Fruit fly (Drosophila melanogaster): ENCODE measurements around the gene CG13771.

The CG13771 gene

DNA sequence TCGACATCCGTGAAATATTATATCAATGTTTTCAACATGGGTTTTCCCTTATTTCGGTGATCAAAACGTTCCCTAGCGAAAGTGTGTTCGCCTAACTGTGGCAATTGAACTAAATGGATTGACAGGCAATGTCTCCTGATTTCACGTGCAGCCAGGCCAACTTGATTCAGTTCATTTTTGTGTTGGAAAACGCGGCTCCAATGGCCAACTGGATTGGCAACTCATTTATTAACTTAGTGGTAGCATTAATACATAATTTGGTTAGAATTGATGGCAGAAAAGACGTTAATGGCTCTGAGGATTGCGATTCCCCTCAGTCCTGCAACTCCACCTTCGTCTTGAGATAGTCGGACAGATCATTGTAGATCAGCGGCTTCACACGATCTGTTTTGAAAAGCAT is 23.2 kb upstream of the CG13771 start, which contains the start of gene CG11327:
TSS of gene CG11327 (minus strand) at position 101 of the 400 bp plus-strand sequence.
- TF ChIP-seq CG8301 (tag; optimal IDR thresholded peaks at IDR 0.05) (no peak), CG17806 (tag; optimal IDR thresholded peaks at IDR 0.05) (no peak), Snoo (tag; optimal IDR thresholded peaks at IDR 0.05) (no peak), rn (GFP tag; IDR thresholded peaks at IDR 0.05) (no peak), CG15710 (tag; optimal IDR thresholded peaks at IDR 0.05) (no peak), Pif1B (GFP tag; optimal IDR thresholded peaks at IDR 0.05) (no peak), CG14655 (GFP tag; optimal IDR thresholded peaks at IDR 0.05) (no peak), CG9948 (tag; optimal IDR thresholded peaks at IDR 0.05) (no peak), gl (tag; optimal IDR thresholded peaks at IDR 0.05) (no peak), CG10348 (GFP tag; IDR thresholded peaks at IDR 0.05) (no peak), CG34367 (tag; optimal IDR thresholded peaks at IDR 0.05) (no peak), CG32121 (GFP tag; IDR thresholded peaks at IDR 0.05) (no peak), Pif1A (GFP tag; optimal IDR thresholded peaks at IDR 0.05) (no peak), fd96Ca (GFP tag; IDR thresholded peaks at IDR 0.05) (no peak)

DNA sequence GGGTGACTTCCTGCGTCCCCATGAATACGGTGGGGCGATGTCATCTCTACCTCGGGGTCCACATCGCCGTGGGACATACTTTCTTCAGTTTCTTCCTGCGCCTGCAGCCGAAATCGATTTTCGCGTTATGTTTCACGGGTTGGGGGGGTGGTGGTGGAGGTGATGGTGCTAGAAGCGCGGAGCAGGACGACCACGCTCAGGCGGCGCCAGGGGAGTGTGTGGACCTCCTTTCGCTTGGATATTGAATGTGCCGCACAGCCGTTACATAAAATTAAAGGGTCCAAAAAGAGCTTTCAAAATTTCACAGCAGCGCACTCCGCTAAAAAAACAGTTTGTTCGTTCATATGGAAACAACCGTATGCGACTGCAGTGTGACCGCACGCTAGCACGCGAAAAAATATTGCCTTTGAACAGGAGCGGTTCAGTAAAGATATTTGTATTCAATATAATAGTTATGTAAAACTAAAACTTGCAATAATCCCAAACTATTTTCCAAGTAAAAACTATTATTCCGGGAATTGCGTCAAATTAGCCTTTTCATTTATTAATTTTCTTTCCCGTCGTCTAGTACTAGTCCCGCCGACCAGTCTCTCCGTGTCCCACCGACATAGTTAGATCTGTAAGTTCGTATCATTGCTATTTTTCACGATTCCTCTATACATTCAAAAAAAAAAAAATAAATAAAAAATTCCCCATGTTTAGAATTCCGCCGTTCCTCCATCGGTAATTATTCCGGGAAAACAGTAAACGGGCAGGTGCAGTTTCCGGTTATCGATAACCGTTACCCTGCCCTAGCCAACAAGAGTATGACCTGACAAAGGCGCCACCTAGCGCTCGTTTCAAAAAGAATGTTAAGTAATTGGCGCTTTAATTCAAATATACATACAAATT is 20.8 kb upstream of the CG13771 start, which contains the start of gene Nhe3:
TSS of gene Nhe3 (minus strand) at position 373 of the 891 bp plus-strand sequence.
- no peak for TF ChIP-seq CG8301 (tag; optimal IDR thresholded peaks at IDR 0.05)
- TF ChIP-seq CG10348 (GFP tag; IDR thresholded peaks at IDR 0.05): no peak
- TF ChIP-seq D1 (tag; optimal IDR thresholded peaks at IDR 0.05): no peak
- TF ChIP-seq Ets98B (GFP tag; IDR thresholded peaks at IDR 0.05): peak; percentile 70
- TF ChIP-seq CG9948 (tag; optimal IDR thresholded peaks at IDR 0.05): no peak
- TF ChIP-seq CG34367 (tag; optimal IDR thresholded peaks at IDR 0.05): no peak
- TF ChIP-seq CG14655 (GFP tag; optimal IDR thresholded peaks at IDR 0.05): no peak
- TF ChIP-seq Pif1B (GFP tag; optimal IDR thresholded peaks at IDR 0.05): peak; percentile 21
- TF ChIP-seq CG32121 (GFP tag; IDR thresholded peaks at IDR 0.05): peak; percentile 68
- TF ChIP-seq CG12605 (GFP tag; IDR thresholded peaks at IDR 0.05): peak; percentile 55; the same call in 1 of the 2 replicates
- peak; percentile 34 for TF ChIP-seq Pif1A (GFP tag; optimal IDR thresholded peaks at IDR 0.05)
- no peak for TF ChIP-seq CG8159 (tag; optimal IDR thresholded peaks at IDR 0.05)
- no peak for TF ChIP-seq CG13204 (GFP tag; optimal IDR thresholded peaks at IDR 0.05)
- TF ChIP-seq CG15710 (tag; optimal IDR thresholded peaks at IDR 0.05): peak; percentile 65
- no peak for TF ChIP-seq gl (tag; optimal IDR thresholded peaks at IDR 0.05)
- peak; percentile 79 for TF ChIP-seq Snoo (tag; optimal IDR thresholded peaks at IDR 0.05)
- no peak for TF ChIP-seq EcR (GFP tag; optimal IDR thresholded peaks at IDR 0.05)
- peak; percentile 77 for TF ChIP-seq CG4496 (GFP tag; IDR thresholded peaks at IDR 0.05)
- peak; percentile 78 for TF ChIP-seq fd96Ca (GFP tag; IDR thresholded peaks at IDR 0.05)
- peak; percentile 54 for TF ChIP-seq CG17806 (tag; optimal IDR thresholded peaks at IDR 0.05)
- TF ChIP-seq rn (GFP tag; IDR thresholded peaks at IDR 0.05): peak; percentile 19; the same call in 1 of the 2 replicates

DNA sequence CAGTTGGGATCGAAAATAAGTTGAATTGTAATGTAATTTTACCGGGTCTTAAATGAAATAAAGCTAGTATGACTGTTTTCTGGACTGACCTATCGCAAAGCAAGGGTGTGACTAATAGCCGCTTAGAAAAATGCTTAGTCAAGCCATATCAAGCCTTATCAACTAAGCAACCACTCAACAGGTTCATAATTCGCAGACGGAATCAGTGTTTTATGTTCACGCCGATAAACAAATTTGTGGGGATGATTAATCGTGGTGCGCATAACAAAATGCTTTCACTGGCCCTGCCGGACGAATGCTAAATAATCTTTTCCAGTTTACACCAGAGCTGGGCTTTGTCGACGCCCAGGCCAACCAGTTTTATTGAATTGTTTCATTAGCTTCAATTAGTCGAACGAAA is 19.5 kb upstream of the CG13771 start:
- TF ChIP-seq rn (GFP tag; IDR thresholded peaks at IDR 0.05) (no peak), Ets98B (GFP tag; IDR thresholded peaks at IDR 0.05) (no peak), CG4496 (GFP tag; IDR thresholded peaks at IDR 0.05) (no peak), CG10348 (GFP tag; IDR thresholded peaks at IDR 0.05) (no peak), Pif1B (GFP tag; optimal IDR thresholded peaks at IDR 0.05) (no peak)

DNA sequence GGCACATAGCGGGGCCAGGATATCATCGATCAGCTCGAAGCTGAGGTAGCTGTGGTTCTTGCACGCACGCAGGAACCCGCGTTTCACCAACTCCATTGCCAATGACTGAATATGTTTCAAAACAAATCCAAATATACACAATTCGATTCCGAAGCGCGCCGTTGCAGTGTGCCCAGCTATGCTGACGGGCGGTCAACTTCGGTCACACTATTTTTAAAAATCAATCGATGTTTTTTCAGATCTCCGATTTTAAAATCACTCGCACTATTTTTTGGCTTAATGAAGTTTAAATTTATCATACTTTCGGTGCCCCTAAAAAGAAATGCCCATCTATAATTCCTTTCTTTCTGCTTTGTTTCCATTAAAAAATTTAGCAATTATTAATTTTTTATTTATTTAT is 14.0 kb upstream of the CG13771 start, which contains the start of gene Nse1:
TSS of gene Nse1 (minus strand) at position 173 of the 400 bp plus-strand sequence.
- TF ChIP-seq CG8301 (tag; optimal IDR thresholded peaks at IDR 0.05) (no peak), CG8159 (tag; optimal IDR thresholded peaks at IDR 0.05) (no peak), CG13204 (GFP tag; optimal IDR thresholded peaks at IDR 0.05) (no peak), CG34367 (tag; optimal IDR thresholded peaks at IDR 0.05) (no peak), EcR (GFP tag; optimal IDR thresholded peaks at IDR 0.05) (no peak), CG4496 (GFP tag; IDR thresholded peaks at IDR 0.05) (no peak), Snoo (tag; optimal IDR thresholded peaks at IDR 0.05) (no peak), fd96Ca (GFP tag; IDR thresholded peaks at IDR 0.05) (no peak), rn (GFP tag; IDR thresholded peaks at IDR 0.05) (no peak), CG17806 (tag; optimal IDR thresholded peaks at IDR 0.05) (no peak), Ets98B (GFP tag; IDR thresholded peaks at IDR 0.05) (no peak), Pif1A (GFP tag; optimal IDR thresholded peaks at IDR 0.05) (no peak), CG9948 (tag; optimal IDR thresholded peaks at IDR 0.05) (no peak), CG15710 (tag; optimal IDR thresholded peaks at IDR 0.05) (no peak), CG32121 (GFP tag; IDR thresholded peaks at IDR 0.05) (no peak), CG14655 (GFP tag; optimal IDR thresholded peaks at IDR 0.05) (no peak), gl (tag; optimal IDR thresholded peaks at IDR 0.05) (no peak), CG12605 (GFP tag; IDR thresholded peaks at IDR 0.05) (no peak), Pif1B (GFP tag; optimal IDR thresholded peaks at IDR 0.05) (no peak), D1 (tag; optimal IDR thresholded peaks at IDR 0.05) (no peak)

DNA sequence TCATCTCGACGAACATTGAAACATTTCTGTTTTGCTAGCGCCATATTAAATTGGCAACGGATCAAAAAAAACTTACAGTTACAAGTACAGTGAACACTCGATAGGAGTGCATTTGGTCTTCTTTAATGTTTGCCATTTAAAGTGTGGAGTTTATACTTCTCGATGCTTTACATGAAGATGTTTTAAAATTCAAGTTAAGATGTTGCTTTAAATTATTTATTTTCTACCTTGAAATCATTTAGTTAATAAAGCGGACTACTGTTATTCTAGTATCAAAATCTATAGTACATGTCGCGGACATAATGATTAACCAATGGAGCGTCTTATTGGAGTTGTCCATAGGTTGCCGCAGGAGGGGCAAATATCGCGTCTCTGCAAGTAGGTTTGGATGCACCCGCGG is 13.1 kb upstream of the CG13771 start, which contains the start of gene cort:
TSS of gene cort (minus strand) at position 101 of the 400 bp plus-strand sequence.
- TF ChIP-seq CG9948 (tag; optimal IDR thresholded peaks at IDR 0.05) (no peak), CG14655 (GFP tag; optimal IDR thresholded peaks at IDR 0.05) (no peak), CG13204 (GFP tag; optimal IDR thresholded peaks at IDR 0.05) (no peak), CG10348 (GFP tag; IDR thresholded peaks at IDR 0.05) (no peak), rn (GFP tag; IDR thresholded peaks at IDR 0.05) (no peak), Pif1B (GFP tag; optimal IDR thresholded peaks at IDR 0.05) (no peak), CG15710 (tag; optimal IDR thresholded peaks at IDR 0.05) (no peak)

All from whole organism, pupa.